Fruit fly (Drosophila melanogaster) whole organism, adult: ENCODE data around the gene dome.
A peak's percentile ranks its signal among the peaks of the same experiment; 100 is the strongest.

ENCODE experiments used
- CG11617 ChIP-seq: fragments of 200-800 bp; sonication (Bioruptor generic); optimal IDR thresholded peaks from 2 replicates; lab custom pipeline; 2017; ENCODE audit warnings: mild to moderate bottlenecking, missing biosample characterization, missing genetic modification reagents, missing genetic modification characterization
- CG12768 ChIP-seq: fragments of 200-800 bp; sonication (Bioruptor generic); optimal IDR thresholded peaks from 2 replicates; lab custom pipeline; 2017; ENCODE audit warnings: missing biosample characterization, missing genetic modification characterization, mild to moderate bottlenecking, moderate library complexity, missing genetic modification reagents
- CG14711 ChIP-seq: fragments of 200-800 bp; sonication (Bioruptor generic); optimal IDR thresholded peaks from 2 replicates; lab custom pipeline; 2018; ENCODE audit warnings: missing biosample characterization, mild to moderate bottlenecking, missing genetic modification characterization, moderate library complexity
- CG1620 ChIP-seq: fragments of 200-800 bp; sonication (Bioruptor generic); optimal IDR thresholded peaks from 2 replicates; lab custom pipeline; 2016; ENCODE audit warnings: missing biosample characterization, missing genetic modification characterization
- CG33017 ChIP-seq: fragments of 200-800 bp; sonication (Bioruptor generic); optimal IDR thresholded peaks from 2 replicates; lab custom pipeline; 2018; ENCODE audit warnings: missing biosample characterization, mild to moderate bottlenecking, missing genetic modification characterization, moderate library complexity
- CG5204 ChIP-seq: fragments of 200-800 bp; sonication (Bioruptor generic); optimal IDR thresholded peaks from 2 replicates; lab custom pipeline; 2016; ENCODE audit warnings: missing biosample characterization, missing genetic modification characterization
- CG7045 ChIP-seq: fragments of 200-800 bp; sonication (Bioruptor generic); optimal IDR thresholded peaks from 2 replicates; lab custom pipeline; 2017; ENCODE audit warnings: missing biosample characterization, mild to moderate bottlenecking, missing genetic modification characterization
- CG7101 ChIP-seq: fragments of 200-800 bp; sonication (Bioruptor generic); optimal IDR thresholded peaks from 2 replicates; lab custom pipeline; 2018; ENCODE audit warnings: missing biosample characterization, mild to moderate bottlenecking, missing genetic modification characterization, moderate library complexity
- Clk ChIP-seq: fragments of 200-800 bp; sonication (Bioruptor generic); optimal IDR thresholded peaks from 2 replicates; lab custom pipeline; 2017; ENCODE audit warnings: missing biosample characterization, missing genetic modification characterization
- Crg-1 ChIP-seq: fragments of 200-800 bp; sonication (Bioruptor generic); optimal IDR thresholded peaks from 2 replicates; lab custom pipeline; 2016; ENCODE audit warnings: missing biosample characterization, missing genetic modification characterization
- Hr96 ChIP-seq: fragments of 200-800 bp; sonication (Bioruptor generic); optimal IDR thresholded peaks from 2 replicates; lab custom pipeline; 2016; ENCODE audit warnings: missing biosample characterization, missing genetic modification characterization
- Mnt ChIP-seq: fragments of 200-800 bp; sonication (Bioruptor generic); optimal IDR thresholded peaks from 2 replicates; lab custom pipeline; 2016; ENCODE audit warnings: missing biosample characterization, mild to moderate bottlenecking, missing genetic modification characterization
- bab1 ChIP-seq: fragments of 200-800 bp; sonication (Bioruptor generic); optimal IDR thresholded peaks from 3 replicates; lab custom pipeline; 2019; ENCODE audit warnings: missing biosample characterization, mild to moderate bottlenecking, missing genetic modification characterization, moderate library complexity
- cic ChIP-seq: fragments of 200-800 bp; sonication (Bioruptor generic); optimal IDR thresholded peaks from 2 replicates; lab custom pipeline; 2017; ENCODE audit warnings: missing biosample characterization, mild to moderate bottlenecking, missing genetic modification characterization, moderate library complexity
- cnc ChIP-seq, 2 experiments: fragments of >200 bp; optimal IDR thresholded peaks; 2 replicates each; lab custom pipeline; 2017
- kay ChIP-seq: fragments of 200-800 bp; sonication (Bioruptor generic); peaks from one replicate; lab custom pipeline; 2016; ENCODE audit warnings: missing biosample characterization, missing genetic modification characterization, borderline replicate concordance
- ovo ChIP-seq: fragments of 200-800 bp; sonication (Bioruptor generic); optimal IDR thresholded peaks from 2 replicates; lab custom pipeline; 2016; ENCODE audit warnings: missing biosample characterization, missing genetic modification characterization
- pad ChIP-seq: fragments of 200-800 bp; sonication (Bioruptor generic); optimal IDR thresholded peaks from 3 replicates; lab custom pipeline; 2017; ENCODE audit warnings: missing biosample characterization, missing genetic modification characterization, mild to moderate bottlenecking, moderate library complexity, missing genetic modification reagents
- tj ChIP-seq: fragments of 200-800 bp; sonication (Bioruptor generic); optimal IDR thresholded peaks from 3 replicates; lab custom pipeline; 2017; ENCODE audit warnings: missing biosample characterization, mild to moderate bottlenecking, missing genetic modification characterization, moderate library complexity
- toe ChIP-seq: fragments of 200-800 bp; sonication (Bioruptor generic); optimal IDR thresholded peaks from 2 replicates; lab custom pipeline; 2016; ENCODE audit warnings: missing biosample characterization, missing genetic modification characterization

The dome gene

DNA sequence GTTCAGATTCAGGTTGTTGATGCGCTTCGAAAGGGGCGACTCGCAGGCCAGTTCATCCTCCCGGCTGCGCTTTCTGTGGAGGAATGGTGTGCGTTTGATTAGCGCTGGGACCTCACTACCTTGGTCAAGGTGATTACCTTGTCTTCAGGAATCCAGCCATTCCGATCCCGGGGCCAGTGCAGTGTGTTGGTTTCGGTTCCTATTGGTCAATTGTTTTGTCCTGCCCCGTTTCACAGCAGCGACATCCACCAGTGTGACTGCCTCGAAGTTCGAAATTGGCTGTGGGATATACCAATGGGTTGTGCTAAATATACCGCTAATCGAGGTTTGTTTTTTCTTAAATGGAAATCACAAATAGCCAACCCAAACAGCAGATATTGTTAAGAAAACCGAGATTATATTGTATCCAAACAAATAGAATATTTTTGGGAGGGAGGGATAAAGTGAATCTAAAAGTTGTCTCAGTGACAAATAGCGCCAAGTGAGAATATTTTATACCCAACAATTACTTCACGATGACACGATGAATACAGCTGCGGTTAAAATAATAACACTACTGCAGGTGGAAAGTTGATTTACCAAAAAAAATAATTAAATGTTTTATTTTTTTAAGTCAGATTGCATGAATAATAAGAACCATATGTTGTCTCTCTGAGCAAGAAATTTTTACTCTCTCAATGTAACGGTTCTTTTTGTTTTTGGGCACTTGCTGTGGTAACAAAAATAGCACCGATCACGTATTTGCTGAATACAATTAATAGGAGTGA is 11.7 kb upstream of the dome start, which contains the start of gene CG14229:
CG14229 (minus strand) TSS at position 459 of the 767 bp plus-strand sequence.
- TF ChIP-seq cic (no peak), CG11617 (GFP tag; lab: Kevin White, UChicago) (peak; percentile 9), kay (GFP tag; lab: Kevin White, UChicago) (no peak), CG14711 (peak; percentile 45), Hr96 (GFP tag; lab: Kevin White, UChicago) (no peak), ovo (GFP tag; lab: Kevin White, UChicago) (no peak)

DNA sequence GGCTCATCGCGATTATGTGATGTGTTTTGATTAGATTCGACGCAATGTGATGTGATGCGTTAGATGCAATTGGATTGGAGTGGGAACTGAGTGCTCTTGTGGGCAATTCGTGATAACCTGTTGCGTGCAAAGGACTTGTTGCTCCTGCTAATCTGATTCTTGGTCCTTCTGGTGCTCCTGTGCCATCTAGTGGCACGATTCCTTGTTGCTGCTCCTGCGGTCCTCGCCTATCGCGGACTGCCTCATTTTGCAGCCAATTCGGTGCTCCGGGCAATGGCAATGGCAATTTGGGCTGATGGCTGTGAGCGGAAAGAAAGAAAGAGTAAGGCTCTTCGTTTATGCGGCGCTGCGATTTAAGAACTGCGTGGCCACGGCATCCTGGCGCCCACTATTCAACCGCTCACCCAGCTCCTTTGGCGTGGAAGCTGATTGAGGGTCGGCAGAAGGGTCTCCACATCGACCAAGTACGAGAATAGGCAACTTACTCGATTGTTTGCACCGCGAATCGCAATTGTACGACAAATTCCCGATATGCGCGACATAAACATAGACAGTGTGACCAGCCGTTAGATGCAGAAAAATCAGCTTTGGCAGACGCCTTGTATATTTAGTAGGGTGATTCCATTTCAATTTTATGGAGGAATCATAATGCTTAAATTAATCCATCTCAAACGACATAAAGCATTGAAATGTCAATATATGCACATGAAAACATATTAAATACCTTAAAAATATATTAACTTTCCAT is 9.8 kb upstream of the dome start, which contains the start of gene Mer:
Mer (minus strand) TSS at position 550 of the 748 bp plus-strand sequence.
- TF ChIP-seq CG7045 (GFP tag; lab: Kevin White, UChicago) (peak; percentile 73), ovo (GFP tag; lab: Kevin White, UChicago) (peak; percentile 53), CG11617 (GFP tag; lab: Kevin White, UChicago) (peak; percentile 88), CG7101 (tag; lab: Kevin White, UChicago) (peak; percentile 87), bab1 (GFP tag; lab: Kevin White, UChicago) (peak; percentile 86), Hr96 (GFP tag; lab: Kevin White, UChicago) (peak; percentile 87), CG1620 (peak; percentile 59), CG12768 (GFP tag; lab: Kevin White, UChicago) (peak; percentile 79), Mnt (GFP tag; lab: Kevin White, UChicago) (peak; percentile 81), CG14711 (peak; percentile 76), Crg-1 (GFP tag; lab: Kevin White, UChicago) (peak; percentile 73), cnc (optimal IDR thresholded peaks at IDR 0.05; lab: Kevin White, UChicago) (no peak), cic (peak; percentile 10), CG5204 (GFP tag; lab: Kevin White, UChicago) (peak; percentile 61), Clk (GFP tag; lab: Kevin White, UChicago) (peak; percentile 38), toe (GFP tag; lab: Kevin White, UChicago) (peak; percentile 57), tj (GFP tag; lab: Kevin White, UChicago) (peak; percentile 64), CG33017 (tag; lab: Kevin White, UChicago) (peak; percentile 75), pad (GFP tag; lab: Kevin White, UChicago) (peak; percentile 63), kay (GFP tag; lab: Kevin White, UChicago) (no peak)

DNA sequence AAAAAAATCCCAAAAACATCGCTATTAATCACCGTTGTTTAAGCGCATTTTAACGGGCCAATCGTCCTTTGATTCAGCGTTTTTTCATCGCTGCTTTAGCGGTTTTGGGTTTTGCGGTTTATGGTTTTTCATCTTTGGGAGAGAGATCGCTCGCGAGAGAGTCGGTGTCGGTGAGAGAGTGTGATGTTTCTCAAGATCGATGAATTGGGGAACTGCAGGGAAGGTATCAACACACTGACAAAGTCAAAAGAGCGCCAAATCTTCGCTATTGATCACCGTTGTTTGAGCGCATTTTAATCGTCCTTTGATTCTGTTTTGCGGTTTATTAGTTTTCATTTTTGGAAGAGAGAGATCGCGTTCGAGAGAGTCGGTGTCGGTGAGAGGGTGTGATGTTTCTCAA is 6.7 kb upstream of the dome start:
- TF ChIP-seq Clk (GFP tag; lab: Kevin White, UChicago) (no peak), ovo (GFP tag; lab: Kevin White, UChicago) (no peak)

DNA sequence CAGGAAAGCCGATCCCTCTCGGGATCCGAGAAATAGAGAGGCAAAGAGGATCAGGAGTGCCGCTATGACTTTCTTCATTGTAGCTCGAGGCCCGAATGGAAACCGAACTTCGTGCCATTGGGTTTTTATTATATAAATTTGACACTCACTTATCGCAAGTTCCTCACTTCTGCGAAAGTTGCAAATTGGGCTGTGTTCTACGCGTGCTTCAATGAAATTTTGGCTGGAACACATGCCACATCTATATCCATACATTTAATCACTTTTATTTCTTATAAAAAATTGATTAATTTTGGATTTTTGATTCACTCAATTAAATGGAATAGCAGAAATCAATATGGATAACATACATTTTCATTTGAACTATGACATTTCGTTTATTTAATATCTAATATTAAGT is 5.5 kb upstream of the dome start, which contains the start of gene CG14227:
CG14227 (minus strand) TSS at position 101 of the 400 bp plus-strand sequence.
- TF ChIP-seq pad (GFP tag; lab: Kevin White, UChicago), result no peak
- TF ChIP-seq CG7045 (GFP tag; lab: Kevin White, UChicago), result no peak
- no peak for TF ChIP-seq Mnt (GFP tag; lab: Kevin White, UChicago)
- TF ChIP-seq toe (GFP tag; lab: Kevin White, UChicago), result no peak

DNA sequence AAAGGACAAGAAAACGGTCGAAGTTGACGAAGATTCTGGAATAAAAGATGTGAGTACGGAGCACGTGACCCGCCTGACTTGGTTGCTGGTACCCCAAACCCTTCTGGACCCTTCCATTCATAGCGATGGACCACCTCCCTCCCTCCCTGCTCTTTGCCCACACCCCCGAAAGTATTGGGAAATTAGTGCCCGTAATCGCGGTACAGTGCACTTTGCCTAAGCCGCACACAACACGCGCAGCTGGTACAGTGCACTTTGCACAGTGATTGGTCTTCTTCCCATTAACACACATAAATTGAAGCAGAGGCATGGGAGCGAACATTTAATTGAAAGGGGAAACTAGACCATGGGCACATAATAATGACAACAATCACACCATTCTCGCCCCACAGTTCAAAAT is 730 bp upstream of the dome start:
- TF ChIP-seq cic (no peak), bab1 (GFP tag; lab: Kevin White, UChicago) (no peak), toe (GFP tag; lab: Kevin White, UChicago) (no peak), CG7045 (GFP tag; lab: Kevin White, UChicago) (no peak), Clk (GFP tag; lab: Kevin White, UChicago) (no peak), CG12768 (GFP tag; lab: Kevin White, UChicago) (peak; percentile 19), CG11617 (GFP tag; lab: Kevin White, UChicago) (no peak)

DNA sequence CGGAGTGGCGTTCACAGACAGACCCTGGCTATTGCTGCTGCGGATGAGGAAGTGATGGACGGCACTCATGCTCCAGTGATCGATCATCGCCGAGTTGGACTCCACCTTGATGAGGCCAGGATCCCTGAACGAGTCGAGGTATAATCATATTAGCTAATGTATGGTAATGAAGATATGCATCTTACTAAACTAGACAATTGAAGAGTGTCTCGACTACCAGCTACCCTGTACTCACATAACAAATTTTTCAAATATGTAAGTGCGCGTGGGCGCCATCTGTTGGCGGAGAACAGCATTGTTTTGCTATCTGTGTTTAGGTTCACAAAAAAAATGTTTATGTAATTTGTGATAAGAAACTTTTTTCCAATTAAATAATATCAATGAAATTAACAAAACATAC is 4.1 kb downstream of the dome start:
- no peak for TF ChIP-seq CG1620
- TF ChIP-seq CG14711, result no peak
- no peak for TF ChIP-seq Hr96 (GFP tag; lab: Kevin White, UChicago)
- TF ChIP-seq tj (GFP tag; lab: Kevin White, UChicago), result no peak
- TF ChIP-seq CG7045 (GFP tag; lab: Kevin White, UChicago), result no peak
- TF ChIP-seq cic, result no peak
- no peak for TF ChIP-seq bab1 (GFP tag; lab: Kevin White, UChicago)

DNA sequence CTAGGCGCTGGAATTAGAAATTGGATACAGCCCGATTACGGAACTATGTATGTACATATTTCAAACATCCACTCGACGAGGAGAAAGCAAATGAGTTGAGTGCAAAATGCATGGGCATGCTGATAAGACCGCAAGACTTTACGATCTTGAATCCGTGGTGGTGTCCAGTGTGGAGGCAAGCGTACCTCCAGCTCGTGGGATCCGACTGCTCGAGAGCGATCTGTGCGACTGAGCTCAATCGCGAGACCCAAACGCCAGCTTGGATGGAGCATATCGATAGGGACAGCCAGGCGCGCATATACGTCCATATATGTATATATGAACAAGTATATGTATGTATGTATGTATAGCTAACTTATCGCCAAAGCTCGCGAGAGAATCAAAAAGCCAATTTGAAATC is 7.7 kb downstream of the dome start, which contains the start of gene et:
et (minus strand) TSS at position 230 of the 400 bp plus-strand sequence.
- no peak for TF ChIP-seq CG7045 (GFP tag; lab: Kevin White, UChicago)
- no peak for TF ChIP-seq CG7101 (tag; lab: Kevin White, UChicago)
- no peak for TF ChIP-seq tj (GFP tag; lab: Kevin White, UChicago)
- TF ChIP-seq cic, result no peak
- TF ChIP-seq Mnt (GFP tag; lab: Kevin White, UChicago), result no peak
- no peak for TF ChIP-seq Crg-1 (GFP tag; lab: Kevin White, UChicago)
- TF ChIP-seq ovo (GFP tag; lab: Kevin White, UChicago), result no peak
- TF ChIP-seq toe (GFP tag; lab: Kevin White, UChicago), result no peak
- TF ChIP-seq CG5204 (GFP tag; lab: Kevin White, UChicago), result no peak
- no peak for TF ChIP-seq Clk (GFP tag; lab: Kevin White, UChicago)
- TF ChIP-seq CG14711, result no peak
- TF ChIP-seq cnc (optimal IDR thresholded peaks at IDR 0.05; lab: Kevin White, UChicago), result no peak
- no peak for TF ChIP-seq CG1620
- TF ChIP-seq CG12768 (GFP tag; lab: Kevin White, UChicago), result no peak
